Fruit fly (Drosophila melanogaster) whole organism, prepupa: ENCODE data around the gene Arp10.

Source experiments
- CG11762 ChIP-seq: fragments of 200-800 bp; sonication (Bioruptor generic); optimal IDR thresholded peaks from 3 replicates; lab custom pipeline; 2016; ENCODE audit warnings: missing biosample characterization, missing genetic modification characterization; ENCODE audit not compliant: insufficient read depth
- CG11902 ChIP-seq: fragments of 200-800 bp; sonication (Bioruptor generic); optimal IDR thresholded peaks from 3 replicates; lab custom pipeline; 2016; ENCODE audit warnings: missing biosample characterization, missing genetic modification characterization
- CG15336 ChIP-seq: fragments of 200-800 bp; sonication (Bioruptor generic); IDR thresholded peaks from 2 replicates; pipeline ENCODE4 v1.3.6; 2022; ENCODE audit warnings: missing biosample characterization, missing genetic modification characterization
- CG16779 ChIP-seq: fragments of 200-800 bp; sonication (Bioruptor generic); optimal IDR thresholded peaks from 3 replicates; lab custom pipeline; 2017; ENCODE audit warnings: missing biosample characterization, mild to moderate bottlenecking, missing genetic modification characterization
- CG31627 ChIP-seq: fragments of 200-800 bp; sonication (Bioruptor generic); optimal IDR thresholded peaks from 3 replicates; lab custom pipeline; 2016; ENCODE audit warnings: missing biosample characterization, missing genetic modification characterization
- CG32006 ChIP-seq: fragments of 200-800 bp; sonication (Bioruptor generic); optimal IDR thresholded peaks from 3 replicates; lab custom pipeline; 2017; ENCODE audit warnings: missing biosample characterization, mild to moderate bottlenecking, missing genetic modification characterization
- CG6276 ChIP-seq: fragments of 200-800 bp; sonication (Bioruptor generic); optimal IDR thresholded peaks from 2 replicates; lab custom pipeline; 2017; ENCODE audit warnings: missing biosample characterization, mild to moderate bottlenecking, missing genetic modification characterization
- CG6808 ChIP-seq: fragments of 200-800 bp; sonication (Bioruptor generic); optimal IDR thresholded peaks from 3 replicates; lab custom pipeline; 2017; ENCODE audit warnings: missing biosample characterization, missing genetic modification characterization, mild to moderate bottlenecking, moderate library complexity, missing genetic modification reagents
- CG8319 ChIP-seq: fragments of 200-800 bp; sonication (Bioruptor generic); optimal IDR thresholded peaks from 3 replicates; lab custom pipeline; 2016; ENCODE audit warnings: missing biosample characterization, missing genetic modification characterization
- CG9139 ChIP-seq: fragments of 200-800 bp; sonication (Bioruptor generic); optimal IDR thresholded peaks from 3 replicates; lab custom pipeline; 2017; ENCODE audit warnings: missing biosample characterization, mild to moderate bottlenecking, missing genetic modification characterization
- Eip93F ChIP-seq: fragments of 200-800 bp; sonication (Bioruptor generic); optimal IDR thresholded peaks from 2 replicates; lab custom pipeline; 2016; ENCODE audit warnings: missing biosample characterization, mild to moderate bottlenecking, missing genetic modification characterization
- Ets96B ChIP-seq: fragments of 200-800 bp; optimal IDR thresholded peaks from 2 replicates; lab custom pipeline; 2019; ENCODE audit warnings: missing biosample characterization, mild to moderate bottlenecking, missing genetic modification characterization, moderate library complexity
- Gug ChIP-seq: fragments of 200-800 bp; sonication (Bioruptor generic); IDR thresholded peaks from 2 replicates; pipeline ENCODE4 v1.3.6; 2022; ENCODE audit warnings: missing biosample characterization, missing genetic modification characterization
- Hr4 ChIP-seq: fragments of 200-800 bp; sonication (Bioruptor generic); optimal IDR thresholded peaks from 3 replicates; lab custom pipeline; 2016; ENCODE audit warnings: missing biosample characterization, missing genetic modification characterization
- OdsH ChIP-seq: fragments of 200-800 bp; sonication (Bioruptor generic); optimal IDR thresholded peaks from 3 replicates; lab custom pipeline; 2016; ENCODE audit warnings: missing biosample characterization, missing genetic modification characterization
- Sox102F ChIP-seq: fragments of 200-800 bp; sonication (Bioruptor generic); optimal IDR thresholded peaks from 2 replicates; lab custom pipeline; 2016; ENCODE audit warnings: missing biosample characterization, mild to moderate bottlenecking, missing genetic modification characterization
- Sox14 ChIP-seq: fragments of 200-800 bp; sonication (Bioruptor generic); optimal IDR thresholded peaks from 3 replicates; lab custom pipeline; 2016; ENCODE audit warnings: missing biosample characterization, missing genetic modification characterization
- acj6 ChIP-seq: fragments of 200-800 bp; sonication (Bioruptor generic); optimal IDR thresholded peaks from 3 replicates; lab custom pipeline; 2016; ENCODE audit warnings: missing biosample characterization, missing genetic modification characterization
- eg ChIP-seq: fragments of 200-800 bp; sonication (Bioruptor generic); IDR thresholded peaks from 3 replicates; pipeline ENCODE4 v1.3.6; 2022; ENCODE audit warnings: missing biosample characterization, missing genetic modification characterization
- esn ChIP-seq: fragments of 200-800 bp; sonication (Bioruptor generic); optimal IDR thresholded peaks from 2 replicates; lab custom pipeline; 2016; ENCODE audit warnings: missing biosample characterization, mild to moderate bottlenecking, missing genetic modification characterization, moderate library complexity
- lz ChIP-seq: fragments of 200-800 bp; sonication (Bioruptor generic); optimal IDR thresholded peaks from 3 replicates; lab custom pipeline; 2016; ENCODE audit warnings: missing biosample characterization, missing genetic modification characterization
- net ChIP-seq: fragments of 200-800 bp; sonication (Bioruptor generic); optimal IDR thresholded peaks from 3 replicates; lab custom pipeline; 2016; ENCODE audit warnings: missing biosample characterization, missing genetic modification characterization
- pdm3 ChIP-seq: fragments of 200-800 bp; sonication (Bioruptor generic); optimal IDR thresholded peaks from 3 replicates; lab custom pipeline; 2016; ENCODE audit warnings: missing biosample characterization, missing genetic modification characterization
- ss ChIP-seq, 2 experiments: fragments of 200-800 bp; sonication (Bioruptor generic); optimal IDR thresholded peaks; 2 replicates in 1 of 2; 3 replicates in 1 of 2; lab custom pipeline; 2017 to 2018; ENCODE audit warnings: mild to moderate bottlenecking in 2 of 2, missing biosample characterization in 2 of 2, missing genetic modification characterization in 2 of 2, moderate library complexity in 1 of 2

Gene Arp10

DNA sequence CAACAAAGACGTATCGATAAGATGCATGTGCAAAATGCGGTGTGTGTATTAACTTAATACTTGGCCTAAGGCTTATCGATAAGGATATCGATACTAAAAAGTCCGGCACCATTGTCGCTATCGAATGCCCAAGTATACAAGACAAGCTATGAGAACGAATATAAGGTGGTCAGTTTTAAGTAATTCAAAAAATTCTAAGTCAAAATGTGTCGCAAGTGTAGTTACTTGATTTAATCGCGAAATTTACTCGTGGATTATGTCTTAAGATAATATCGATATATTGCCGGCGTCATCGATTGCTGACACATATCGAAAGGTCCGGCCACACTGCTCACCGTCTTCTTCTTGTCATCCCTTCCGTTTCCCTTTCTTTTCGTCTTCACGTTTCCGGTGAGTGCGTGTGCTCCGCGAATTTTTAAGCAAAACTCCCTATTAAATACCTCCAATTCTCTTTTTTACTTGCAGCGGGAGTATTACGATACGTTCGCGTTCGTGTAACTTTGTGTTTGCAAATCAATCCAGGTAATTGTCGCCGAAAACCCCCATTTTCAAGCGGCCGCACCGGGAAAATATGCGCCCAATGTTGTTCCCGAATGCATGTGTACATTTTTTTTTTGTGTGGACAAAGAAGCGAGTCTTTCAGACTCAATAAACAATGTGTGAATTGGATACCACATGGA, 48.2 kb downstream of the Arp10 start, which contains the start of gene RpS10b (continued):
- TF ChIP-seq CG32006 (GFP tag; lab: Kevin White, UChicago), result peak; percentile 52
- TF ChIP-seq esn (GFP tag; lab: Kevin White, UChicago), result peak; percentile 90
- TF ChIP-seq OdsH (GFP tag; lab: Kevin White, UChicago), result peak; percentile 76
- TF ChIP-seq net (GFP tag; lab: Kevin White, UChicago), result peak; percentile 89
- TF ChIP-seq pdm3 (GFP tag; lab: Kevin White, UChicago), result peak; percentile 83
- no peak for TF ChIP-seq Eip93F (GFP tag; lab: Kevin White, UChicago)
- TF ChIP-seq CG31627 (GFP tag; lab: Kevin White, UChicago), result peak; percentile 77
- peak; percentile 39 for TF ChIP-seq CG6276 (GFP tag; lab: Kevin White, UChicago)
- peak; percentile 87 for TF ChIP-seq eg (GFP tag; lab: Robert Waterston, UW)
- peak; percentile 57 for TF ChIP-seq CG11902 (GFP tag; lab: Kevin White, UChicago)
- peak; percentile 17 for TF ChIP-seq Ets96B
- TF ChIP-seq CG9139 (GFP tag; lab: Kevin White, UChicago), result peak; percentile 89
- peak; percentile 74 for TF ChIP-seq CG8319 (GFP tag; lab: Kevin White, UChicago)

DNA sequence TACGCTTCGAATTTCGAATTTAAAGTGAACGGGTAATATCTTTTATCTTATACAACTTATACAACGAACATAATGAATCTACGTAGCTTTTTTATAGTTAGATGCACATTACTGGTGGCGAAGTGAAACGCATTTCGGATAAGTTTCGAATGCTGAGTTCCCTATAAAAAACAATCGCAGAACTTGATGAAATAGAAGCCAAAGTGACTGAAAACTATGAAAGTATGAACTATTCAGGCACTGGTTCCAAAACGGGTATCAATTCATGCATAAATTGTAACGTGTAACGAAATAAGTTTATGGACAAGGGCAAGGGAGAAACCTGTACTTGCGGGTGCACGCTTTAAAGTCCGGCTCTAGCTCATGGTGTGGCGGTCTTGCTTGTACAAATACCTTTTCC, 50.1 kb downstream of the Arp10 start:
- TF ChIP-seq ss (GFP tag; optimal IDR thresholded peaks at IDR 0.05; lab: Kevin White, UChicago), result no peak
- TF ChIP-seq lz (GFP tag; lab: Kevin White, UChicago), result no peak
- no peak for TF ChIP-seq CG6808 (GFP tag; lab: Kevin White, UChicago)
- no peak for TF ChIP-seq acj6
- TF ChIP-seq Sox102F, result no peak
- no peak for TF ChIP-seq CG11762
- TF ChIP-seq Hr4 (GFP tag; lab: Kevin White, UChicago), result no peak
- TF ChIP-seq CG16779, result no peak
- no peak for TF ChIP-seq CG9139 (GFP tag; lab: Kevin White, UChicago)
- no peak for TF ChIP-seq Gug (GFP tag; lab: Robert Waterston, UW)
- TF ChIP-seq Sox14 (GFP tag; lab: Kevin White, UChicago), result no peak
- TF ChIP-seq CG6276 (GFP tag; lab: Kevin White, UChicago), result no peak
- TF ChIP-seq CG15336, result no peak
